Worm (Caenorhabditis elegans): Measurements from ENCODE around the gene dmd-4.

Gene dmd-4

ce11 chrX:14894380-14894779, 32.7 kb upstream of the dmd-4 start (continued):
- TF ChIP-seq ets-5 (GFP tag; IDR thresholded peaks at IDR 0.05) (no peak), lin-14 (GFP tag; optimal IDR thresholded peaks at IDR 0.05) (peak; percentile 46), irx-1 (tag; optimal IDR thresholded peaks at IDR 0.05) (no peak), ztf-4 (tag; optimal IDR thresholded peaks at IDR 0.05) (no peak), ceh-82 (tag; optimal IDR thresholded peaks at IDR 0.05) (no peak), nhr-90 (tag; optimal IDR thresholded peaks at IDR 0.05; ENCODE audit: poor library complexity) (peak; percentile 68), alr-1 (tag; optimal IDR thresholded peaks at IDR 0.05; ENCODE audit: borderline replicate concordance) (no peak), fkh-10 (GFP tag; optimal IDR thresholded peaks at IDR 0.05) (no peak), dpl-1 (GFP tag; optimal IDR thresholded peaks at IDR 0.05) (no peak), C16A3.4 (tag; optimal IDR thresholded peaks at IDR 0.05) (no peak), nhr-76 (tag; optimal IDR thresholded peaks at IDR 0.05) (no peak), sox-4 (tag; optimal IDR thresholded peaks at IDR 0.05) (no peak), fkh-8 (tag; optimal IDR thresholded peaks at IDR 0.05) (no peak), pax-3 (tag; optimal IDR thresholded peaks at IDR 0.05) (no peak), aly-2 (tag; optimal IDR thresholded peaks at IDR 0.05) (no peak), nhr-71 (tag; optimal IDR thresholded peaks at IDR 0.05) (peak; percentile 74), efl-1 (optimal IDR thresholded peaks at IDR 0.05) (no peak), efl-1 (GFP tag; optimal IDR thresholded peaks at IDR 0.05 in 1 of 2) (no peak), lin-15B (tag; optimal IDR thresholded peaks at IDR 0.05) (no peak), fos-1 (tag; optimal IDR thresholded peaks at IDR 0.05) (no peak), isw-1 (GFP tag; IDR thresholded peaks at IDR 0.05) (no peak), skn-1 (tag; optimal IDR thresholded peaks at IDR 0.05) (no peak), egl-27 (tag; optimal IDR thresholded peaks at IDR 0.05) (no peak), nhr-19 (GFP tag; conservative IDR thresholded peaks at IDR 0.05) (peak; percentile 46), xbp-1 (tag; optimal IDR thresholded peaks at IDR 0.05) (no peak), hpl-2 (GFP tag; optimal IDR thresholded peaks at IDR 0.05) (no peak), nhr-47 (tag; optimal IDR thresholded peaks at IDR 0.05) (no peak), mab-9 (GFP tag; IDR thresholded peaks at IDR 0.05) (no peak), unc-30 (tag; optimal IDR thresholded peaks at IDR 0.05) (no peak), rnt-1 (tag; optimal IDR thresholded peaks at IDR 0.05) (no peak), nhr-77 (tag; optimal IDR thresholded peaks at IDR 0.05) (no peak), hlh-17 (GFP tag; optimal IDR thresholded peaks at IDR 0.05; ENCODE audit: borderline replicate concordance) (no peak), F16B12.6 (tag; optimal IDR thresholded peaks at IDR 0.05) (no peak), ceh-8 (GFP tag; optimal IDR thresholded peaks at IDR 0.05) (no peak), jun-1 (tag; optimal IDR thresholded peaks at IDR 0.05) (no peak), ceh-90 (tag; optimal IDR thresholded peaks at IDR 0.05) (no peak), sup-37 (GFP tag; optimal IDR thresholded peaks at IDR 0.05) (no peak), elt-2 (tag; optimal IDR thresholded peaks at IDR 0.05) (no peak), zag-1 (tag; optimal IDR thresholded peaks at IDR 0.05) (no peak), lin-35 (GFP tag; optimal IDR thresholded peaks at IDR 0.05) (peak in 1 of 2 experiments; percentile 22), snu-23 (GFP tag; optimal IDR thresholded peaks at IDR 0.05) (peak; percentile 57), nhr-12 (tag; optimal IDR thresholded peaks at IDR 0.05) (no peak), swsn-7 (tag; optimal IDR thresholded peaks at IDR 0.05) (no peak), sptf-1 (tag; optimal IDR thresholded peaks at IDR 0.05) (no peak), unc-62 (GFP tag; optimal IDR thresholded peaks at IDR 0.05) (no peak), nhr-11 (tag; optimal IDR thresholded peaks at IDR 0.05) (no peak), pqm-1 (tag; optimal IDR thresholded peaks at IDR 0.05) (no peak), nhr-20 (tag; optimal IDR thresholded peaks at IDR 0.05) (peak; percentile 76), mef-2 (tag; optimal IDR thresholded peaks at IDR 0.05) (no peak), tlp-1 (tag; optimal IDR thresholded peaks at IDR 0.05) (no peak), pag-3 (tag; optimal IDR thresholded peaks at IDR 0.05; ENCODE audit: borderline replicate concordance, insufficient read depth) (no peak), aha-1 (tag; optimal IDR thresholded peaks at IDR 0.05) (no peak), ztf-11 (tag; optimal IDR thresholded peaks at IDR 0.05) (no peak), unc-130 (tag; optimal IDR thresholded peaks at IDR 0.05) (peak; percentile 66)
